Worm (Caenorhabditis elegans) whole organism, late embryonic: ENCODE data around the gene srd-40.

Source experiments
- K02D7.2 ChIP-seq: sonication (generic microtip); optimal IDR thresholded peaks from 2 replicates; lab custom pipeline; 2017; ENCODE audit warnings: mild to moderate bottlenecking, missing genetic modification characterization, missing compliant biosample characterization
- K09A11.1 ChIP-seq: sonication (generic microtip); optimal IDR thresholded peaks from 2 replicates; lab custom pipeline; 2017; ENCODE audit warnings: antibody characterized with exemption, mild to moderate bottlenecking, missing genetic modification characterization, missing compliant biosample characterization; ENCODE audit not compliant: insufficient read depth
- Y22D7AL.16 ChIP-seq: sonication (generic microtip); optimal IDR thresholded peaks from 2 replicates; lab custom pipeline; 2016; ENCODE audit warnings: missing genetic modification characterization, missing compliant biosample characterization
- ama-1 ChIP-seq: fragments of 150-350 bp; optimal IDR thresholded peaks from 2 replicates; lab custom pipeline; 2014
- ceh-18 ChIP-seq: sonication (generic microtip); optimal IDR thresholded peaks from 2 replicates; lab custom pipeline; 2016; ENCODE audit warnings: missing genetic modification characterization, missing compliant biosample characterization
- ceh-19 ChIP-seq: fragments of 200-800 bp; sonication (Bioruptor generic); optimal IDR thresholded peaks from 2 replicates; lab custom pipeline; 2018; ENCODE audit warnings: mild to moderate bottlenecking, missing genetic modification characterization, missing compliant biosample characterization
- ceh-24 ChIP-seq: sonication (generic microtip); optimal IDR thresholded peaks from 2 replicates; lab custom pipeline; 2016; ENCODE audit warnings: mild to moderate bottlenecking, missing genetic modification characterization, missing compliant biosample characterization
- ceh-30 ChIP-seq: fragments of 150-350 bp; optimal IDR thresholded peaks from 2 replicates; lab custom pipeline; 2014; ENCODE audit warnings: missing biosample characterization, missing genetic modification characterization
- ceh-31 ChIP-seq: sonication (generic microtip); optimal IDR thresholded peaks from 2 replicates; lab custom pipeline; 2016; ENCODE audit warnings: missing genetic modification characterization, missing compliant biosample characterization
- ceh-6 ChIP-seq: fragments of 200-800 bp; sonication (Bioruptor generic); optimal IDR thresholded peaks from 2 replicates; lab custom pipeline; 2018; ENCODE audit warnings: mild to moderate bottlenecking, missing genetic modification characterization, missing compliant biosample characterization
- ceh-9 ChIP-seq: sonication (generic microtip); optimal IDR thresholded peaks from 2 replicates; lab custom pipeline; 2016; ENCODE audit warnings: mild to moderate bottlenecking, missing genetic modification characterization, inconsistent platforms, missing compliant biosample characterization
- elt-2 ChIP-seq: sonication (generic microtip); optimal IDR thresholded peaks from 2 replicates; lab custom pipeline; 2016; ENCODE audit warnings: missing genetic modification reagents, missing genetic modification characterization, missing compliant biosample characterization
- ets-4 ChIP-seq: sonication (generic microtip); optimal IDR thresholded peaks from 2 replicates; lab custom pipeline; 2016; ENCODE audit warnings: missing genetic modification characterization, missing compliant biosample characterization
- eyg-1 ChIP-seq: sonication (generic microtip); optimal IDR thresholded peaks from 2 replicates; lab custom pipeline; 2016; ENCODE audit warnings: missing genotype, missing genetic modification characterization, missing compliant biosample characterization
- fax-1 ChIP-seq: sonication (generic microtip); optimal IDR thresholded peaks from 2 replicates; lab custom pipeline; 2016; ENCODE audit warnings: missing genotype, missing genetic modification characterization, missing compliant biosample characterization
- fkh-10 ChIP-seq: fragments of 150-350 bp; optimal IDR thresholded peaks from 2 replicates; lab custom pipeline; 2014; ENCODE audit warnings: missing biosample characterization, missing genetic modification reagents, missing genetic modification characterization
- fkh-6 ChIP-seq: sonication (generic microtip); optimal IDR thresholded peaks from 2 replicates; lab custom pipeline; 2016; ENCODE audit warnings: missing genetic modification characterization, missing compliant biosample characterization
- hlh-8 ChIP-seq: sonication (generic microtip); optimal IDR thresholded peaks from 2 replicates; lab custom pipeline; 2016; ENCODE audit warnings: missing genotype, missing genetic modification characterization, missing compliant biosample characterization
- lin-11 ChIP-seq: fragments of 200-800 bp; sonication (Bioruptor generic); optimal IDR thresholded peaks from 2 replicates; lab custom pipeline; 2018; ENCODE audit warnings: mild to moderate bottlenecking, missing genetic modification characterization, missing compliant biosample characterization
- mec-3 ChIP-seq: sonication (generic microtip); optimal IDR thresholded peaks from 2 replicates; lab custom pipeline; 2016; ENCODE audit warnings: borderline replicate concordance, missing genetic modification characterization, missing compliant biosample characterization
- nhr-11 ChIP-seq: fragments of 150-350 bp; optimal IDR thresholded peaks from 2 replicates; lab custom pipeline; 2014; ENCODE audit warnings: missing biosample characterization, missing genetic modification characterization
- nhr-232 ChIP-seq: sonication (generic microtip); optimal IDR thresholded peaks from 2 replicates; lab custom pipeline; 2016; ENCODE audit warnings: missing genetic modification characterization, missing compliant biosample characterization
- pag-3 ChIP-seq: sonication (generic microtip); optimal IDR thresholded peaks from 2 replicates; lab custom pipeline; 2016; ENCODE audit warnings: missing compliant biosample characterization, missing genetic modification characterization, borderline replicate concordance
- pat-9 ChIP-seq: fragments of 200-800 bp; sonication (Bioruptor generic); optimal IDR thresholded peaks from 2 replicates; lab custom pipeline; 2018; ENCODE audit warnings: mild to moderate bottlenecking, missing genetic modification characterization, moderate library complexity, missing compliant biosample characterization
- pha-2 ChIP-seq: sonication (generic microtip); optimal IDR thresholded peaks from 2 replicates; lab custom pipeline; 2017; ENCODE audit warnings: mild to moderate bottlenecking, missing genetic modification characterization, missing compliant biosample characterization
- pha-4 ChIP-seq: fragments of 150-350 bp; optimal IDR thresholded peaks from 2 replicates; lab custom pipeline; 2018; ENCODE audit warnings: missing biosample characterization, missing genetic modification reagents, missing genetic modification characterization
- pqm-1 ChIP-seq: sonication (generic microtip); optimal IDR thresholded peaks from 2 replicates; lab custom pipeline; 2016; ENCODE audit warnings: missing genetic modification characterization, missing compliant biosample characterization
- ref-2 ChIP-seq: sonication (generic microtip); optimal IDR thresholded peaks from 2 replicates; lab custom pipeline; 2016; ENCODE audit warnings: missing genetic modification characterization, missing compliant biosample characterization
- sdc-2 ChIP-seq: sonication (generic microtip); optimal IDR thresholded peaks from 2 replicates; lab custom pipeline; 2016; ENCODE audit warnings: missing genotype, missing genetic modification characterization, missing compliant biosample characterization
- sox-2 ChIP-seq: fragments of 200-800 bp; sonication (Bioruptor generic); IDR thresholded peaks from 2 replicates; pipeline ENCODE4 v1.3.6; 2022; ENCODE audit warnings: missing genetic modification reagents, missing genetic modification characterization, missing compliant biosample characterization
- tbx-2 ChIP-seq: sonication (generic microtip); optimal IDR thresholded peaks from 2 replicates; lab custom pipeline; 2016; ENCODE audit warnings: missing genetic modification characterization, missing compliant biosample characterization
- tbx-7 ChIP-seq: sonication (generic microtip); optimal IDR thresholded peaks from 2 replicates; lab custom pipeline; 2016; ENCODE audit warnings: missing genotype, missing genetic modification characterization, missing compliant biosample characterization
- unc-3 ChIP-seq, 2 experiments: fragments of 200-800 bp in 1 of 2; sonication (Bioruptor generic) in 1 of 2; sonication (generic microtip) in 1 of 2; conservative IDR thresholded peaks in 1 of 2; optimal IDR thresholded peaks in 1 of 2; 2 replicates each; pipeline versions ENCODE4 v1.3.6 to Lab custom; 2016 to 2022; ENCODE audit warnings: missing compliant biosample characterization in 2 of 2, missing genetic modification characterization in 2 of 2, missing genetic modification reagents in 1 of 2
- unc-42 ChIP-seq: sonication (generic microtip); optimal IDR thresholded peaks from 2 replicates; lab custom pipeline; 2016; ENCODE audit warnings: missing genotype, missing genetic modification characterization, missing compliant biosample characterization
- unc-55 ChIP-seq: sonication (generic microtip); optimal IDR thresholded peaks from 2 replicates; lab custom pipeline; 2017; ENCODE audit warnings: missing biosample characterization, missing genetic modification reagents, missing genetic modification characterization
- unc-86 ChIP-seq: sonication (generic microtip); optimal IDR thresholded peaks from 2 replicates; lab custom pipeline; 2016; ENCODE audit warnings: missing genetic modification characterization, missing compliant biosample characterization
- zip-5 ChIP-seq: sonication (generic microtip); optimal IDR thresholded peaks from 2 replicates; lab custom pipeline; 2016; ENCODE audit warnings: missing genetic modification characterization, missing compliant biosample characterization
- ztf-16 ChIP-seq: sonication (generic microtip); optimal IDR thresholded peaks from 2 replicates; lab custom pipeline; 2017; ENCODE audit warnings: missing genetic modification characterization, missing compliant biosample characterization

Gene srd-40

DNA sequence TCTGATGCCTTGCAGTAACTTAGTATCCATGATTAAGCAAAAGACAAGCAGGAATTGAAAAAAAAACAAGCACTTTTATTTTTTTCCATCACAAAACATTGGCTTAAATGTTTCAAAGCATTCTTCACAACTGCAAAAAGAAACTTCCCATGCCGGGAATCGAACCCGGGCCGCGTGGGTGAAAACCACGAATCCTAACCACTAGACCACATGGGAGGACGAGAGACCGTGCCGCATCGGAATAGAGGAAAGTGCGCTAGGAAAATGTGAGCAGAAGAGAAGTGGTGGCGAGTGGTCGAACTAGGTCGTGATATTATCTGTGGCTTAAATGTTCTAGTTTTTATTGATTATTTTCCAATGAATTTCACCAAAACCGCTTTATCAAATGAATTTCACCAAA lies 44.0 kb downstream of the srd-40 start (continued):
- TF ChIP-seq ceh-31 (tag; lab: Kevin White, UChicago) (no peak), hlh-8 (tag; lab: Kevin White, UChicago) (no peak), eyg-1 (tag; lab: Kevin White, UChicago) (no peak), K02D7.2 (tag; lab: Kevin White, UChicago) (peak; percentile 26), ref-2 (tag; lab: Kevin White, UChicago) (peak; percentile 21), K09A11.1 (tag; lab: Kevin White, UChicago) (no peak), ama-1 (lab: Kevin White, UChicago) (no peak), ceh-19 (peak; percentile 32), Y22D7AL.16 (tag; lab: Kevin White, UChicago) (peak; percentile 29), fkh-10 (GFP tag; lab: Kevin White, UChicago) (peak; percentile 56), ceh-6 (GFP tag; lab: Kevin White, UChicago) (peak; percentile 71), pha-4 (tag; lab: Kevin White, UChicago) (no peak), zip-5 (tag; lab: Kevin White, UChicago) (no peak), tbx-2 (tag; lab: Kevin White, UChicago) (peak; percentile 44), ceh-30 (tag; lab: Kevin White, UChicago) (no peak), ceh-9 (no peak), pqm-1 (no peak), ets-4 (no peak), unc-86 (tag; lab: Kevin White, UChicago) (no peak), fkh-6 (no peak), ceh-18 (tag; lab: Kevin White, UChicago) (peak; percentile 56), mec-3 (tag; lab: Kevin White, UChicago) (no peak), tbx-7 (tag; lab: Kevin White, UChicago) (no peak), fax-1 (tag; lab: Kevin White, UChicago) (peak; percentile 1), unc-55 (GFP tag; lab: Kevin White, UChicago) (no peak), pat-9 (tag; lab: Kevin White, UChicago) (peak; percentile 66), unc-3 (GFP tag; conservative IDR thresholded peaks at IDR 0.05; lab: Robert Waterston, UW) (no peak), unc-3 (tag; optimal IDR thresholded peaks at IDR 0.05; lab: Kevin White, UChicago) (peak; percentile 34), nhr-11 (tag; lab: Kevin White, UChicago) (no peak), sdc-2 (tag; lab: Kevin White, UChicago) (peak; percentile 92), sox-2 (GFP tag; lab: Robert Waterston, UW) (peak; percentile 33; the same call in 1 of the 2 replicates), nhr-232 (tag; lab: Kevin White, UChicago) (peak; percentile 43), pha-2 (no peak), pag-3 (tag; lab: Kevin White, UChicago) (no peak), ztf-16 (no peak), ceh-24 (tag; lab: Kevin White, UChicago) (no peak), elt-2 (tag; lab: Kevin White, UChicago) (peak; percentile 67)

ce11 chrX:12371321-12371720 lies 47.8 kb downstream of the srd-40 start, which contains the start of gene rif-1.2:
Gene rif-1.2 (minus strand): TSS chrX:12371421.
- TF ChIP-seq unc-42 (no peak), lin-11 (tag; lab: Kevin White, UChicago) (no peak)
